Worm (Caenorhabditis elegans) whole organism, L3 larva: ENCODE measurements around the gene F56C9.8.

Experiments
- elt-2 ChIP-seq: sonication (generic microtip); optimal IDR thresholded peaks from 2 replicates; lab custom pipeline; 2016; ENCODE audit warnings: missing genetic modification reagents, mild to moderate bottlenecking, missing genetic modification characterization, missing compliant biosample characterization
- tbx-2 ChIP-seq: sonication (generic microtip); optimal IDR thresholded peaks from 2 replicates; lab custom pipeline; 2016; ENCODE audit warnings: mild to moderate bottlenecking, missing genetic modification characterization, missing compliant biosample characterization

DNA sequence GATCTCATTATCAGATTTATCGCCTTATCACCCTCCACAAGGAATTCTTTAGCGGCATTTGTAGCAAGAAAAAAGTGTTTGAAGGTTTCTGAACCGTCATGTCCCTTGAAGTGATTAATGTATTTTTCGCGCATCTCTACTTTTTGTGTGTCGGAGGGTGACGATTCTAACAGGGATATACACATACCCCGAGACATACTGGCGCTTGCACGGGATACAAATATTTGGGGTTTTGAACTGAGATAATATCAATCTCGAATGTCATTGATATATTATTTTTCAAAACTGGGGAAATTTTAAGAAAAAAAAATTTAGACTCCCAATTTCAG is 13.7 kb downstream of the F56C9.8 start:
- no peak for TF ChIP-seq elt-2 (tag; lab: Kevin White, UChicago)
- no peak for TF ChIP-seq tbx-2 (tag; lab: Kevin White, UChicago)
